Worm (Caenorhabditis elegans) whole organism, midembryonic: ENCODE results near the gene snfc-5.

Source experiments
- T22C8.4 ChIP-seq: fragments of 200-800 bp; sonication (Bioruptor generic); IDR thresholded peaks from 2 replicates; pipeline ENCODE4 v1.3.6; 2022; ENCODE audit warnings: missing genetic modification characterization, missing compliant biosample characterization
- flt-1 ChIP-seq: fragments of 200-800 bp; sonication (Bioruptor generic); IDR thresholded peaks from 2 replicates; pipeline ENCODE4 v1.3.6; 2022; ENCODE audit warnings: missing genetic modification characterization, missing compliant biosample characterization
- klf-2 ChIP-seq: fragments of 200-800 bp; sonication (Bioruptor generic); conservative IDR thresholded peaks from 2 replicates; pipeline ENCODE4 v1.3.6; 2022; ENCODE audit warnings: missing genetic modification reagents, missing genetic modification characterization, missing compliant biosample characterization
- med-1 ChIP-seq: sonication (generic microtip); optimal IDR thresholded peaks from 2 replicates; lab custom pipeline; 2017; ENCODE audit warnings: missing genetic modification characterization, mild to moderate bottlenecking, missing compliant biosample characterization, antibody characterized with exemption, missing genetic modification reagents; ENCODE audit not compliant: insufficient read depth
- ref-1 ChIP-seq: fragments of 200-800 bp; sonication (Bioruptor generic); conservative IDR thresholded peaks from 2 replicates; pipeline ENCODE4 v1.3.6; 2022; ENCODE audit warnings: missing genetic modification reagents, missing genetic modification characterization, missing compliant biosample characterization

ce11 chrIII:4391319-4391718, 13.3 kb upstream of the snfc-5 start:
- TF ChIP-seq med-1 (no peak), flt-1 (GFP tag; lab: Robert Waterston, UW) (no peak), T22C8.4 (GFP tag; lab: Robert Waterston, UW) (no peak), klf-2 (GFP tag; lab: Robert Waterston, UW) (no peak), ref-1 (GFP tag; lab: Robert Waterston, UW) (no peak)
